Fruit fly (Drosophila melanogaster): ENCODE results near the gene CG10147.

DNA sequence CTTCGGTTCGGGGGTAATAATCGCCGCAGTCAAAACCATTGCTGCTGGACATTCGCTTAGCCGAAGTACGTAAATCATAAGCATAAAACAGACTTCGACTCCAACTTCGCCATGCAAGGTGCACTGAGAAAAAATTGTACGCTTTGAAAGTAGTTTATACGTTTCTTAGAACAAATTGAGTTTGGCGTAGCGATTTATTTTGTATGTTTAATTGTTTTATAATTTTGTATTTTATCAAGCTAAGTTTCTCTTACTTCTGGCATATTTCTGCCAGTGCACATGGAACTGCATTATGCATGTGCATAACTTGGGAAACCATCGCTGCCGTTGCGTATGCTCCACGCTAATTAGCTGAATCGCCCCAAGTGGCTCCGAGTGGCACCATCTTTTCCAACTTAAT, 5.4 kb downstream of the CG10147 start:
- TF ChIP-seq Abd-B (GFP tag; optimal IDR thresholded peaks at IDR 0.05) = no peak
- TF ChIP-seq Hr83 (GFP tag; optimal IDR thresholded peaks at IDR 0.05; ENCODE audit: poor library complexity, severe bottlenecking) = no peak
- no peak for TF ChIP-seq psq (GFP tag; optimal IDR thresholded peaks at IDR 0.05)
- peak; percentile 20 for TF ChIP-seq br (GFP tag; optimal IDR thresholded peaks at IDR 0.05)
- no peak for TF ChIP-seq Mio (GFP tag; optimal IDR thresholded peaks at IDR 0.05)
- TF ChIP-seq foxo (GFP tag; optimal IDR thresholded peaks at IDR 0.05) = peak in 1 of 2 experiments; percentile 3
- TF ChIP-seq Myc (optimal IDR thresholded peaks at IDR 0.05) = no peak
- TF ChIP-seq Sp1 (GFP tag; optimal IDR thresholded peaks at IDR 0.05) = no peak
- TF ChIP-seq h (GFP tag; optimal IDR thresholded peaks at IDR 0.05) = no peak
- no peak for TF ChIP-seq jim (GFP tag; optimal IDR thresholded peaks at IDR 0.05)
- TF ChIP-seq Hnf4 (GFP tag; optimal IDR thresholded peaks at IDR 0.05) = no peak
- no peak for TF ChIP-seq brk (GFP tag; optimal IDR thresholded peaks at IDR 0.05)
- no peak for TF ChIP-seq pan (optimal IDR thresholded peaks at IDR 0.05)
